Fruit fly (Drosophila melanogaster) whole organism, pupa: Measurements from ENCODE around the gene Phyhd1.

Source experiments
- CG10348 ChIP-seq: fragments of 200-800 bp; sonication (Bioruptor generic); IDR thresholded peaks from 2 replicates; pipeline ENCODE4 v1.3.6; 2022; ENCODE audit warnings: missing biosample characterization, missing genetic modification characterization
- CG13204 ChIP-seq: fragments of 200-800 bp; sonication (Bioruptor generic); optimal IDR thresholded peaks from 2 replicates; lab custom pipeline; 2018; ENCODE audit warnings: missing biosample characterization, mild to moderate bottlenecking, missing genetic modification characterization, moderate library complexity
- CG17806 ChIP-seq: fragments of 200-800 bp; sonication (Bioruptor generic); optimal IDR thresholded peaks from 2 replicates; lab custom pipeline; 2018; ENCODE audit warnings: missing biosample characterization, mild to moderate bottlenecking, missing genetic modification characterization, moderate library complexity

dm6 chr3R:10648556-10649181 is 32.1 kb downstream of the Phyhd1 start:
- TF ChIP-seq CG10348 (GFP tag; lab: Robert Waterston, UW) (no peak), CG13204 (GFP tag; lab: Kevin White, UChicago) (no peak), CG17806 (tag; lab: Kevin White, UChicago) (no peak)
